Worm (Caenorhabditis elegans): ENCODE measurements around the gene tag-244.

The tag-244 gene

DNA sequence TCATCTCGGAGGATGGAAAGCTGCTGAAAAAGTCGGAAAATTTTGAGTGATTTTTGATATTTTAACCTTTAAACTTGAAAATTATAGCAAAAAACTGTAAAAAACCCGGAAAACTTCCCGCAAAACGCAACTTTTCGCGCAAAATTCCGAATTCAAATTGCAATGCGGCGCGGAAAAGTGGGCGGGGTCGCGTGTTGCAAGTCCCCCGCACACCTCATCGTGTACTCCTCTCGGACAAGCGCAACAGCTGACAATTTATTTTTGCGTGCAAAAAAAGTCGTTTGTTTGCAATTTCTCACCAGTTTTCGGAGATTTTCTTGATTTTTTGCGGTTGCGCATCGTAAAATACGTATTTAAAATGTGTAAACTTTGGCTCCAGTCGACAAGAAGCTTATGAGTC lies 45.1 kb downstream of the tag-244 start, which contains the start of gene npp-8 (continued):
- TF ChIP-seq aptf-3 (GFP tag; IDR thresholded peaks at IDR 0.05) (0 out of 2 replicates have a peak, but pooled peaks have one; percentile 31), ceh-91 (GFP tag; IDR thresholded peaks at IDR 0.05) (peak; percentile 84), snpc-4 (GFP tag; optimal IDR thresholded peaks at IDR 0.05) (peak; percentile 46), snpc-4 (tag; optimal IDR thresholded peaks at IDR 0.05) (peak; percentile 50 to 66 (median 59)), madf-3 (GFP tag; IDR thresholded peaks at IDR 0.05) (peak; percentile 75; the same call in 1 of the 2 replicates), somi-1 (GFP tag; optimal IDR thresholded peaks at IDR 0.05) (peak; percentile 14), lin-26 (GFP tag; IDR thresholded peaks at IDR 0.05) (peak; percentile 57; the same call in 1 of the 2 replicates), Y53F4B.3 (GFP tag; IDR thresholded peaks at IDR 0.05) (no peak), F57C9.4 (tag; optimal IDR thresholded peaks at IDR 0.05) (no peak), ztf-3 (GFP tag; optimal IDR thresholded peaks at IDR 0.05) (no peak), ccch-3 (GFP tag; optimal IDR thresholded peaks at IDR 0.05) (no peak), F37B4.10 (GFP tag; IDR thresholded peaks at IDR 0.05) (no peak)

DNA sequence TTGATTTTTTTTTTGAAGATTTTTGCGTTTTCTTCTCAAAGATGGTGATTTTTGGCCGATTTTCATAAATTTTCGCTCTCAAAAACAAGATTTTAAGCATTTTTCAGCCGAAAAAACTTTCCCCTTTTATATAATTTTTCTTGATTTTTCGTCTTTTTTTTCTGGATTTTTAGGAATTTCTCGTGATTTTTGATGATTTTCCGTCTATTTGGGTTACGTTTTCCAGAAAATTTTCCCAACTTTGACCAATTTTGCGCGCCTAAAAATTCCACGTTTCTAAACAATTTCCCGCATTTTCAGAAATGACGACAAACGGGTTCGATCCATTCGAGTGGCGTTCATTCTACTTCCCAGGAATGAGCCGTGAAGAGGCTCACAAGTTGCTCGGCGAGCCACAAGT lies 46.3 kb downstream of the tag-244 start, which contains the start of gene ced-2:
TSS of gene ced-2 (plus strand) at position 301 of the 400 bp plus-strand sequence.
- TF ChIP-seq Y56A3A.18 (GFP tag; IDR thresholded peaks at IDR 0.05) (no peak), Y95B8A.8 (GFP tag; IDR thresholded peaks at IDR 0.05) (no peak), ztf-18 (tag; optimal IDR thresholded peaks at IDR 0.05) (no peak), attf-3 (GFP tag; conservative IDR thresholded peaks at IDR 0.05) (no peak), ceh-79 (tag; optimal IDR thresholded peaks at IDR 0.05) (no peak), rpc-1 (optimal IDR thresholded peaks at IDR 0.05) (no peak), rpc-1 (tag; optimal IDR thresholded peaks at IDR 0.05) (no peak), nhr-120 (GFP tag; IDR thresholded peaks at IDR 0.05) (no peak), efl-1 (GFP tag; optimal IDR thresholded peaks at IDR 0.05) (no peak), B0035.1 (tag; optimal IDR thresholded peaks at IDR 0.05) (no peak), lin-26 (GFP tag; IDR thresholded peaks at IDR 0.05) (no peak), pha-4 (tag; optimal IDR thresholded peaks at IDR 0.05) (no peak), ztf-3 (GFP tag; optimal IDR thresholded peaks at IDR 0.05) (no peak)

DNA sequence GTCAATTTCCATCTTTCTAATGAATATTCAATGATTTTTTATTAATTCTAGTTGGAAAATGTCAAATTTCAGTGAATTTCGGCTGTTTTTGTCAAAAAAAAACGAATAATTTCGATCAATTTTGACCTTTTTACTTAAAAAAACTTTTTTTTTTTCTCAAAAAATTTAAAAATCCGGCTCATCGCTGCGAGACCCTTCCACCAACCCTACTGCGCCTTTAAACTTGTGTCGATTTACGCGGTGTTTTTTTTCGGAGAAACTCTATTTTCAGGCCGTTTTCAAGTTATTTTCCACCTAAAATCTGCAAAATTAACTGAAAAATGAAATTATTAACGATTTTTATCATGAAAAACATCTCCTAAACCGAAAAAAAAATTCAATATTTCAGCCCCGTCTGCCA lies 50.1 kb downstream of the tag-244 start:
- TF ChIP-seq F22D6.2 (tag; optimal IDR thresholded peaks at IDR 0.05) (no peak), F33H1.4 (GFP tag; IDR thresholded peaks at IDR 0.05) (peak; percentile 67)

DNA sequence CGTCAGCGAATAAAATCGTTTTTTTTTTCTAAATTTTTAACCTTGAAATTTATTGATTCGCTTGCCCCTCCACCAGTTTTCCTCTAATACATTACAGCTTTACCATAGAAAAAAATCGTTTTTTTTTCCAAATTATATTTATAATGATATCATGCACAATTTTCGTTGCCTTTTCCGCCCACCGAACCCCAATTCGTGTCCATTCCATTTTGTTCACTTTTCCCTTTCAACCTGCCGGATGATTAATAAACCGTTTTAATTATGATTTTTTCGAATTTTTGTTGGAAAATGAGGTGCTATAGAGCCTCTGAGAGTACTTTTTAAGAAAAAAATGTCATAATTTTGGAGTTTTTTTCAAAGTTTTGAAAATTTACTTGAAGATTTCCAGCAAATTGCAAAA lies 50.7 kb downstream of the tag-244 start, which contains the start of gene set-23:
TSS of gene set-23 (plus strand) at position 301 of the 400 bp plus-strand sequence.
- no peak for TF ChIP-seq sptf-2 (GFP tag; optimal IDR thresholded peaks at IDR 0.05)
- TF ChIP-seq gei-17 (GFP tag; optimal IDR thresholded peaks at IDR 0.05) = no peak
- no peak for TF ChIP-seq ztf-22 (GFP tag; optimal IDR thresholded peaks at IDR 0.05)
- no peak for TF ChIP-seq ZK185.1 (tag; optimal IDR thresholded peaks at IDR 0.05; ENCODE audit: poor library complexity, severe bottlenecking)
- TF ChIP-seq nhr-80 (tag; optimal IDR thresholded peaks at IDR 0.05) = no peak
- no peak for TF ChIP-seq mxl-1 (tag; optimal IDR thresholded peaks at IDR 0.05)
- TF ChIP-seq die-1 (tag; optimal IDR thresholded peaks at IDR 0.05) = no peak
- no peak for TF ChIP-seq chd-7 (tag; optimal IDR thresholded peaks at IDR 0.05)
- TF ChIP-seq lir-1 (GFP tag; conservative IDR thresholded peaks at IDR 0.05) = no peak
- no peak for TF ChIP-seq dpl-1 (GFP tag; optimal IDR thresholded peaks at IDR 0.05)
- TF ChIP-seq nfyb-1 (GFP tag; IDR thresholded peaks at IDR 0.05) = no peak
- TF ChIP-seq akir-1 (GFP tag; optimal IDR thresholded peaks at IDR 0.05) = no peak
- TF ChIP-seq egl-44 (GFP tag; IDR thresholded peaks at IDR 0.05) = no peak
- TF ChIP-seq lin-26 (GFP tag; IDR thresholded peaks at IDR 0.05) = no peak
- no peak for TF ChIP-seq snpc-1.1 (tag; optimal IDR thresholded peaks at IDR 0.05; ENCODE audit: insufficient read depth)
